Worm (Caenorhabditis elegans): ENCODE data around the gene ttr-27.

ttr-27 gene

ce11 chrV:12933654-12934053 is 29.8 kb upstream of the ttr-27 start:
- TF ChIP-seq ama-1 (optimal IDR thresholded peaks at IDR 0.05) = no peak
- peak; percentile 35 for TF ChIP-seq fos-1 (tag; optimal IDR thresholded peaks at IDR 0.05)

- peak; percentile 21 for TF ChIP-seq blmp-1 (tag; optimal IDR thresholded peaks at IDR 0.05; ENCODE audit: insufficient read depth)
- TF ChIP-seq R02D3.7 (tag; optimal IDR thresholded peaks at IDR 0.05) = no peak
These were observed 25.1 kb upstream of the ttr-27 start, which contains the start of gene T16G1.2 for ce11 chrV:12928929-12929532. TSS of gene T16G1.2 (plus strand) at chrV:12929482.

ce11 chrV:12924128-12924527 is 20.2 kb upstream of the ttr-27 start, which contains the start of gene pqn-67:
TSS of gene pqn-67 (plus strand) at chrV:12924428.
- no peak for TF ChIP-seq ZK546.5 (tag; optimal IDR thresholded peaks at IDR 0.05)
- no peak for TF ChIP-seq F13H6.1 (tag; optimal IDR thresholded peaks at IDR 0.05)
- no peak for TF ChIP-seq nhr-23 (tag; optimal IDR thresholded peaks at IDR 0.05)
- TF ChIP-seq zag-1 (tag; optimal IDR thresholded peaks at IDR 0.05) = no peak

ce11 chrV:12922308-12922707 is 18.4 kb upstream of the ttr-27 start, which contains the start of gene dhrs-4:
TSS of gene dhrs-4 (plus strand) at chrV:12922608.
- no peak for TF ChIP-seq ztf-11 (tag; optimal IDR thresholded peaks at IDR 0.05)
- TF ChIP-seq mbf-1 (tag; optimal IDR thresholded peaks at IDR 0.05) = no peak
- no peak for TF ChIP-seq ZK546.5 (tag; optimal IDR thresholded peaks at IDR 0.05)
- no peak for TF ChIP-seq sma-3 (GFP tag; optimal IDR thresholded peaks at IDR 0.05)
- TF ChIP-seq nhr-6 (tag; optimal IDR thresholded peaks at IDR 0.05) = no peak
- no peak for TF ChIP-seq R02D3.7 (tag; optimal IDR thresholded peaks at IDR 0.05)
- TF ChIP-seq alr-1 (tag; optimal IDR thresholded peaks at IDR 0.05) = no peak

- TF ChIP-seq C34F6.9 (tag; optimal IDR thresholded peaks at IDR 0.05) (no peak), sma-9 (GFP tag; optimal IDR thresholded peaks at IDR 0.05) (peak; percentile 75), sma-9 (tag; optimal IDR thresholded peaks at IDR 0.05) (no peak), unc-55 (GFP tag; optimal IDR thresholded peaks at IDR 0.05) (no peak), blmp-1 (tag; optimal IDR thresholded peaks at IDR 0.05; ENCODE audit: insufficient read depth) (no peak), gmeb-1 (tag; optimal IDR thresholded peaks at IDR 0.05) (peak; percentile 34), nhr-77 (tag; optimal IDR thresholded peaks at IDR 0.05) (no peak), fos-1 (tag; optimal IDR thresholded peaks at IDR 0.05) (peak; percentile 73), nhr-129 (tag; optimal IDR thresholded peaks at IDR 0.05) (no peak), unc-62 (GFP tag; optimal IDR thresholded peaks at IDR 0.05) (no peak), crh-2 (tag; optimal IDR thresholded peaks at IDR 0.05) (peak; percentile 43)
These were observed 17.8 kb upstream of the ttr-27 start for ce11 chrV:12921680-12922079.

ce11 chrV:12919705-12920104 is 15.8 kb upstream of the ttr-27 start, which contains the start of gene lipl-1:
TSS of gene lipl-1 (plus strand) at chrV:12919986.
- TF ChIP-seq fos-1 (tag; optimal IDR thresholded peaks at IDR 0.05) (peak; percentile 3), alr-1 (tag; optimal IDR thresholded peaks at IDR 0.05) (no peak)

- no peak for TF ChIP-seq unc-39 (tag; optimal IDR thresholded peaks at IDR 0.05)
- TF ChIP-seq crh-2 (tag; optimal IDR thresholded peaks at IDR 0.05) = peak; percentile 28
- no peak for TF ChIP-seq mab-5 (tag; optimal IDR thresholded peaks at IDR 0.05)
- TF ChIP-seq nhr-129 (tag; optimal IDR thresholded peaks at IDR 0.05) = no peak
- peak; percentile 8 for TF ChIP-seq gmeb-1 (tag; optimal IDR thresholded peaks at IDR 0.05)
- no peak for TF ChIP-seq unc-62 (GFP tag; optimal IDR thresholded peaks at IDR 0.05)
- TF ChIP-seq sma-9 (GFP tag; optimal IDR thresholded peaks at IDR 0.05) = peak; percentile 51
- no peak for TF ChIP-seq sma-9 (tag; optimal IDR thresholded peaks at IDR 0.05)
- TF ChIP-seq sma-3 (GFP tag; optimal IDR thresholded peaks at IDR 0.05) = no peak
- TF ChIP-seq fos-1 (tag; optimal IDR thresholded peaks at IDR 0.05) = peak; percentile 20
These were observed 5.8 kb upstream of the ttr-27 start, which contains the start of gene nid-1 for ce11 chrV:12909544-12910157. TSS of gene nid-1 (plus strand) at chrV:12910107.

ce11 chrV:12908614-12909013 is 4.7 kb upstream of the ttr-27 start:
- TF ChIP-seq mbf-1 (tag; optimal IDR thresholded peaks at IDR 0.05) (no peak), sma-9 (GFP tag; optimal IDR thresholded peaks at IDR 0.05) (no peak), sma-9 (tag; optimal IDR thresholded peaks at IDR 0.05) (no peak), nhr-129 (tag; optimal IDR thresholded peaks at IDR 0.05) (no peak), fos-1 (tag; optimal IDR thresholded peaks at IDR 0.05) (no peak), lin-39 (tag; optimal IDR thresholded peaks at IDR 0.05) (no peak), nhr-25 (tag; optimal IDR thresholded peaks at IDR 0.05) (no peak)

Data from whole organism, L2 larva.